Worm (Caenorhabditis elegans) whole organism, L2 larva: ENCODE data around the gene vha-14.

ENCODE experiments used
- C34F6.9 ChIP-seq: fragments of 150-350 bp; optimal IDR thresholded peaks from 2 replicates; lab custom pipeline; 2014; ENCODE audit warnings: missing biosample characterization, missing genetic modification characterization
- F13H6.1 ChIP-seq: sonication (generic microtip); optimal IDR thresholded peaks from 2 replicates; lab custom pipeline; 2016; ENCODE audit warnings: missing genetic modification characterization, missing compliant biosample characterization
- ZK546.5 ChIP-seq: sonication (generic microtip); optimal IDR thresholded peaks from 2 replicates; lab custom pipeline; 2017; ENCODE audit warnings: missing biosample characterization, missing genetic modification characterization
- alr-1 ChIP-seq: fragments of 150-350 bp; optimal IDR thresholded peaks from 2 replicates; lab custom pipeline; 2014; ENCODE audit warnings: missing biosample characterization, missing genetic modification characterization
- aly-2 ChIP-seq: fragments of 150-350 bp; optimal IDR thresholded peaks from 2 replicates; lab custom pipeline; 2014; ENCODE audit warnings: missing biosample characterization, missing genetic modification characterization
- ama-1 ChIP-seq: fragments of 150-350 bp; optimal IDR thresholded peaks from 2 replicates; lab custom pipeline; 2018; ENCODE audit warnings: inconsistent platforms
- blmp-1 ChIP-seq: sonication (generic microtip); optimal IDR thresholded peaks from 2 replicates; lab custom pipeline; 2017; ENCODE audit warnings: missing genetic modification characterization, mild to moderate bottlenecking, missing compliant biosample characterization, antibody characterized with exemption, moderate library complexity; ENCODE audit not compliant: insufficient read depth
- ceh-16 ChIP-seq: fragments of 150-350 bp; optimal IDR thresholded peaks from 2 replicates; lab custom pipeline; 2014; ENCODE audit warnings: missing biosample characterization, missing genetic modification characterization
- ceh-82 ChIP-seq: fragments of 150-350 bp; optimal IDR thresholded peaks from 2 replicates; lab custom pipeline; 2014; ENCODE audit warnings: missing biosample characterization, missing genetic modification characterization
- crh-2 ChIP-seq: sonication (generic microtip); optimal IDR thresholded peaks from 2 replicates; lab custom pipeline; 2017; ENCODE audit warnings: missing biosample characterization, missing genetic modification characterization
- dmd-4 ChIP-seq: sonication (generic microtip); optimal IDR thresholded peaks from 2 replicates; lab custom pipeline; 2017; ENCODE audit warnings: missing biosample characterization, missing genetic modification characterization
- elt-1 ChIP-seq: fragments of 150-350 bp; optimal IDR thresholded peaks from 2 replicates; lab custom pipeline; 2014; ENCODE audit warnings: missing biosample characterization, missing genetic modification characterization
- elt-3 ChIP-seq: sonication (generic microtip); optimal IDR thresholded peaks from 2 replicates; lab custom pipeline; 2017; ENCODE audit warnings: missing biosample characterization, missing genetic modification characterization
- fos-1 ChIP-seq: fragments of 150-350 bp; optimal IDR thresholded peaks from 2 replicates; lab custom pipeline; 2014; ENCODE audit warnings: missing biosample characterization, missing genetic modification characterization
- gmeb-1 ChIP-seq: fragments of 150-350 bp; optimal IDR thresholded peaks from 2 replicates; lab custom pipeline; 2014; ENCODE audit warnings: missing biosample characterization, missing genetic modification characterization
- lin-11 ChIP-seq: fragments of 150-350 bp; sonication (generic microtip); optimal IDR thresholded peaks from 2 replicates; lab custom pipeline; 2014; ENCODE audit warnings: missing biosample characterization, missing genetic modification characterization, inconsistent platforms, mixed read lengths
- lsy-2 ChIP-seq, 2 experiments: fragments of 150-350 bp in 1 of 2; sonication (generic microtip) in 1 of 2; optimal IDR thresholded peaks; 2 replicates each; lab custom pipeline; 2014 to 2017; ENCODE audit warnings: missing biosample characterization in 2 of 2, missing genetic modification characterization in 2 of 2
- mab-5 ChIP-seq: fragments of 150-350 bp; optimal IDR thresholded peaks from 2 replicates; lab custom pipeline; 2014; ENCODE audit warnings: missing biosample characterization, missing genetic modification characterization
- mdl-1 ChIP-seq, 2 experiments: fragments of 150-350 bp in 1 of 2; sonication (generic microtip) in 1 of 2; optimal IDR thresholded peaks; 2 replicates each; lab custom pipeline; 2017; ENCODE audit warnings: missing biosample characterization in 2 of 2, missing genetic modification characterization in 2 of 2
- nhr-10 ChIP-seq: sonication (generic microtip); optimal IDR thresholded peaks from 2 replicates; lab custom pipeline; 2017; ENCODE audit warnings: missing biosample characterization, missing genetic modification characterization
- nhr-11 ChIP-seq: fragments of 150-350 bp; optimal IDR thresholded peaks from 2 replicates; lab custom pipeline; 2014; ENCODE audit warnings: missing biosample characterization, missing genetic modification characterization
- nhr-12 ChIP-seq: fragments of 150-350 bp; optimal IDR thresholded peaks from 2 replicates; lab custom pipeline; 2014; ENCODE audit warnings: missing biosample characterization, missing genetic modification characterization
- nhr-129 ChIP-seq: fragments of 150-350 bp; optimal IDR thresholded peaks from 2 replicates; lab custom pipeline; 2014; ENCODE audit warnings: missing biosample characterization, missing genetic modification characterization
- nhr-237 ChIP-seq: fragments of 150-350 bp; optimal IDR thresholded peaks from 2 replicates; lab custom pipeline; 2014; ENCODE audit warnings: missing biosample characterization, missing genetic modification characterization
- nhr-6 ChIP-seq: fragments of 150-350 bp; optimal IDR thresholded peaks from 2 replicates; lab custom pipeline; 2014; ENCODE audit warnings: missing biosample characterization, missing genetic modification characterization
- nhr-77 ChIP-seq: fragments of 150-350 bp; optimal IDR thresholded peaks from 2 replicates; lab custom pipeline; 2014; ENCODE audit warnings: missing biosample characterization, missing genetic modification characterization
- peb-1 ChIP-seq: fragments of 150-350 bp; optimal IDR thresholded peaks from 2 replicates; lab custom pipeline; 2014; ENCODE audit warnings: missing biosample characterization, missing genetic modification characterization
- sem-4 ChIP-seq: fragments of 150-350 bp; optimal IDR thresholded peaks from 2 replicates; lab custom pipeline; 2014; ENCODE audit warnings: missing biosample characterization, missing genetic modification reagents, missing genetic modification characterization
- skn-1 ChIP-seq: sonication (generic microtip); optimal IDR thresholded peaks from 2 replicates; lab custom pipeline; 2017; ENCODE audit warnings: missing biosample characterization, missing genetic modification characterization
- sma-3 ChIP-seq: sonication (generic microtip); optimal IDR thresholded peaks from 2 replicates; lab custom pipeline; 2016; ENCODE audit warnings: missing genetic modification reagents, missing genetic modification characterization, missing compliant biosample characterization
- sma-9 ChIP-seq, 2 experiments: fragments of 150-350 bp in 1 of 2; sonication (generic microtip) in 1 of 2; optimal IDR thresholded peaks; 2 replicates each; lab custom pipeline; 2014 to 2016; ENCODE audit warnings: missing genetic modification characterization in 2 of 2, mild to moderate bottlenecking in 1 of 2, missing biosample characterization in 1 of 2, missing compliant biosample characterization in 1 of 2, missing genetic modification reagents in 1 of 2, moderate library complexity in 1 of 2
- unc-39 ChIP-seq: fragments of 150-350 bp; optimal IDR thresholded peaks from 2 replicates; lab custom pipeline; 2014; ENCODE audit warnings: missing biosample characterization, missing genetic modification characterization
- unc-55 ChIP-seq: fragments of 150-350 bp; sonication (generic microtip); optimal IDR thresholded peaks from 3 replicates; lab custom pipeline; 2014; ENCODE audit warnings: missing biosample characterization, missing genetic modification reagents, missing genetic modification characterization
- unc-62 ChIP-seq: fragments of 150-350 bp; optimal IDR thresholded peaks from 2 replicates; lab custom pipeline; 2014; ENCODE audit warnings: missing biosample characterization, missing genetic modification reagents, missing genetic modification characterization
- zag-1 ChIP-seq: fragments of 150-350 bp; optimal IDR thresholded peaks from 2 replicates; lab custom pipeline; 2014; ENCODE audit warnings: missing biosample characterization, missing genetic modification characterization
- ztf-11 ChIP-seq: sonication (generic microtip); optimal IDR thresholded peaks from 2 replicates; lab custom pipeline; 2017; ENCODE audit warnings: missing biosample characterization, missing genetic modification characterization

Gene vha-14

ce11 chrIII:9467857-9468256 is 40.0 kb upstream of the vha-14 start, which contains the start of gene tag-342:
TSS of gene tag-342 (plus strand) at chrIII:9468157.
- TF ChIP-seq unc-62 (GFP tag; lab: Kevin White, UChicago) (no peak), zag-1 (tag; lab: Kevin White, UChicago) (no peak), gmeb-1 (tag; lab: Kevin White, UChicago) (no peak), peb-1 (tag; lab: Kevin White, UChicago) (no peak), lsy-2 (tag; optimal IDR thresholded peaks at IDR 0.05; lab: Kevin White, UChicago) (no peak), blmp-1 (no peak), unc-39 (tag; lab: Kevin White, UChicago) (no peak), nhr-10 (tag; lab: Kevin White, UChicago) (no peak), ceh-16 (tag; lab: Kevin White, UChicago) (no peak)

DNA sequence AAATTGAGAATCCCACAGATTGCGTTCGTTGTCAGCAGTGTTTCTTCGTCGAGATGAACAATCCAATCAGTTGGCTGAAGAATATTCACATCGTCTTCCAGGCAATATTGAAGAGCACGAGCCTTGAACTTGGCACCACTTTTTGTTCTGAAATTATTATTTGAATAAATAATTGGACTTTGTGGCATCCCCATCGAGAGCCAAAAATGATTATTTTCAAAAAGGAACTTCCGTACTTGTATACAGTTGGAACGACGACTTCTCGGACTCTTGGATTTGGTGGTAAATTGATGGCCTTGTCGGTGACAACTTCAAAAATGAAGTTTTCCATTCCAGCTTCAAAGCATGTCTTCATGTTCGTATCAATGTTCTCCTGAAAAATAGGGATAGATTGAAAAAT is 35.9 kb upstream of the vha-14 start:
- TF ChIP-seq skn-1 (no peak), ceh-82 (tag; lab: Kevin White, UChicago) (no peak), mab-5 (tag; lab: Kevin White, UChicago) (no peak), nhr-237 (tag; lab: Kevin White, UChicago) (no peak), zag-1 (tag; lab: Kevin White, UChicago) (no peak), elt-3 (tag; lab: Kevin White, UChicago) (no peak), ztf-11 (tag; lab: Kevin White, UChicago) (no peak), unc-39 (tag; lab: Kevin White, UChicago) (no peak), elt-1 (tag; lab: Kevin White, UChicago) (no peak), blmp-1 (no peak), mdl-1 (tag; optimal IDR thresholded peaks at IDR 0.05; lab: Kevin White, UChicago) (no peak), sma-3 (GFP tag; lab: Kevin White, UChicago) (no peak), unc-55 (GFP tag; lab: Kevin White, UChicago) (no peak), nhr-77 (no peak), gmeb-1 (tag; lab: Kevin White, UChicago) (no peak), aly-2 (tag; lab: Kevin White, UChicago) (no peak)

- no peak for TF ChIP-seq nhr-6
- TF ChIP-seq fos-1 = peak; percentile 63
These were observed 35.4 kb upstream of the vha-14 start for ce11 chrIII:9472464-9472863.

DNA sequence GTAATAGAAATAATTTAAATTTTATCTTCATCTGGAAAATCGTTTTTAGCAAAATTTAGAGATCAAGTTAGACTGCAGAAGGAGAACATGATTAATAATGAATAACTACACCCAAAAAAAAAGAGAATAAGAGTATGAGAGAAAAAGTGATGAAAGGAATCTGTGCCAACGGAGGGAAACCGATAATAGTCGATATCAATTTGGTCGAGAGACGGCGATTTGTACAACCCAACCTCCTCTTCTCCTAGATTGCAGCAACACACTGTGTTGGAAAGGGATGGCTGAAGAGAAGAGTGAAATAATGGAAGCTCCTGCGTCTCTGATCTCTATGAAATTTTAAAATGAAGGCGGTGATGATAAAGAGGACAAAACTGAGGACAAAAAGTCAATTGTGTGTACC is 33.4 kb upstream of the vha-14 start:
- TF ChIP-seq crh-2 (tag; lab: Kevin White, UChicago) (peak; percentile 48), nhr-77 (no peak), sma-3 (GFP tag; lab: Kevin White, UChicago) (peak; percentile 47), fos-1 (peak; percentile 91), unc-39 (tag; lab: Kevin White, UChicago) (no peak), gmeb-1 (tag; lab: Kevin White, UChicago) (no peak), sma-9 (GFP tag; optimal IDR thresholded peaks at IDR 0.05; lab: Kevin White, UChicago) (peak; percentile 21), sma-9 (tag; optimal IDR thresholded peaks at IDR 0.05; lab: Kevin White, UChicago) (no peak), nhr-11 (tag; lab: Kevin White, UChicago) (no peak)

DNA sequence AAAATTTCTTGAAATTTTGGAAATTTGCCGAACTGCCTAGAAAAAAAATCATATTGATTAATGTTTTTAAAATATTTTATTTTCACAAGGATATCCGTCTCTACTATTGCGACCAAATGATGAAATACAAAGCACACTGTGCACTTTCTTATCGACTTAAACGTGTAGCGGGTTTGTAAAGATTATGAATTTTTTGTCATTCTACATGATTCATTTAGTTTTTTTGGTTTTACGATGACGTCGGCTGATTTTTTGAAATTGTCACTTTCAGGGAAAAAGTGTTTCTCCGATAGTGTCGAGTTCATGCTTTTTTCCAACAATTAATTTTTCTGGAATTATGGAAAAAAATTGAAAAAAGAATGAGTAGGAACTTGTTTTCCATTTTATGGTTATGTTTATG is 31.3 kb upstream of the vha-14 start:
- TF ChIP-seq fos-1 (peak; percentile 81), nhr-10 (tag; lab: Kevin White, UChicago) (no peak)
- TF ChIP-seq, all 48 proteins: peak for 1

DNA sequence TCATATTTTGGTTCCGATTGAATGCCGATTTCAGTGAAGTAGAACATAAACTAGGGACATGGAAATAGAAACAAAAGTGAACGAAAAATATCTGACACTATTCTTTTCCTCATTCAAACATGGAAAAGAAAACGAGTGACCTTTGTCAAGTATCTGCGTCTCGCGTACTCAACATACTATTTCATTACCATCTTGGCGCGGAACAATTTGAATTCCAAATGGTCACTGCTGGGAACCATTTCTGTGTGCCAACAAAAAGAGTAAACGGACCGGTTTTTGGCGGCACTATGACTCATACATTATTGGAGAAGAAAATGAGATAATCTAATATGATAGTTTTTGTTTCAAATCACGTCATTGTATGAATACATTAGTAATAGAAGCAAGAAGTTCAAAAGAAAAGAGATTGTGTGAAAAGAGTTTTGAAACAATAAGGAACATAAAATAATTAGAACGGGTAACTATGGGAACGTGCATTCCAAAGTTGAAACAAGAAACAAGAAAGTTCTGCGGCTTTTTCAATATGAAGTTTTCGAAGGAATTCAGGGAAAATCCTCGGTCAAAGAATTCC is 25.4 kb upstream of the vha-14 start:
- no peak for TF ChIP-seq nhr-77
- peak; percentile 48 for TF ChIP-seq fos-1
- peak; percentile 29 for TF ChIP-seq nhr-129
- peak; percentile 13 for TF ChIP-seq C34F6.9 (tag; lab: Kevin White, UChicago)

DNA sequence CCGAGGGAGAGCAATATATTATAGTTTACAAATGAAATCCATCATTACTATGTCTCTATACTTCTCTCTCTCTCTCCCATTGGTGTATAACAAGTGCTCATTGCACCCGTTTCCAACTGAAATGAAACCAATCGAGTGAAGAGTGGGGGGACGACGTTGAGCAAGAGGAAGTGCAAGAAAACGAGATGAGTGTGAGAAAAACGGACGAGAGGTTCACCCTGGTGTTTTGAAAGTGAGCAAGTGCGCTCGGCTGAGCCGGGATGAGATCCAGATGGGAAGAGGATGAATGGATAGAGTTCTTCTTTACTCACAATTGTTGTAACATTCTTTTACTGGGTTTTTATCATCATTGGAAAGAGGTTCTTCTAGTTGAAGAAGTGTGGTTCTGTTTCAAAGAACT is 24.2 kb upstream of the vha-14 start:
- peak; percentile 3 for TF ChIP-seq sma-9 (GFP tag; optimal IDR thresholded peaks at IDR 0.05; lab: Kevin White, UChicago)
- no peak for TF ChIP-seq sma-9 (tag; optimal IDR thresholded peaks at IDR 0.05; lab: Kevin White, UChicago)
- TF ChIP-seq ama-1 = no peak
- peak; percentile 61 for TF ChIP-seq unc-55 (GFP tag; lab: Kevin White, UChicago)
- TF ChIP-seq alr-1 (tag; lab: Kevin White, UChicago) = no peak
- no peak for TF ChIP-seq unc-62 (GFP tag; lab: Kevin White, UChicago)
- no peak for TF ChIP-seq ZK546.5
- no peak for TF ChIP-seq peb-1 (tag; lab: Kevin White, UChicago)
- peak; percentile 7 for TF ChIP-seq F13H6.1 (tag; lab: Kevin White, UChicago)
- TF ChIP-seq lsy-2 (tag; optimal IDR thresholded peaks at IDR 0.05; lab: Kevin White, UChicago) = peak in 1 of 2 experiments; percentile 56
- TF ChIP-seq elt-1 (tag; lab: Kevin White, UChicago) = no peak
- TF ChIP-seq nhr-10 (tag; lab: Kevin White, UChicago) = no peak
- TF ChIP-seq sem-4 (tag; lab: Kevin White, UChicago) = no peak
- no peak for TF ChIP-seq blmp-1
- peak; percentile 27 for TF ChIP-seq lin-11 (tag; lab: Kevin White, UChicago)
- TF ChIP-seq dmd-4 (tag; lab: Kevin White, UChicago) = no peak
- TF ChIP-seq nhr-12 = no peak
- TF ChIP-seq C34F6.9 (tag; lab: Kevin White, UChicago) = peak; percentile 46
- peak; percentile 16 for TF ChIP-seq zag-1 (tag; lab: Kevin White, UChicago)
- TF ChIP-seq nhr-11 (tag; lab: Kevin White, UChicago) = no peak
- no peak for TF ChIP-seq crh-2 (tag; lab: Kevin White, UChicago)
- TF ChIP-seq nhr-129 = peak; percentile 63
- TF ChIP-seq nhr-77 = no peak
